Worm (Caenorhabditis elegans): ENCODE measurements around the gene Y26E6A.3.
A peak's percentile ranks its signal among the peaks of the same experiment; 100 is the strongest.

The Y26E6A.3 gene

DNA sequence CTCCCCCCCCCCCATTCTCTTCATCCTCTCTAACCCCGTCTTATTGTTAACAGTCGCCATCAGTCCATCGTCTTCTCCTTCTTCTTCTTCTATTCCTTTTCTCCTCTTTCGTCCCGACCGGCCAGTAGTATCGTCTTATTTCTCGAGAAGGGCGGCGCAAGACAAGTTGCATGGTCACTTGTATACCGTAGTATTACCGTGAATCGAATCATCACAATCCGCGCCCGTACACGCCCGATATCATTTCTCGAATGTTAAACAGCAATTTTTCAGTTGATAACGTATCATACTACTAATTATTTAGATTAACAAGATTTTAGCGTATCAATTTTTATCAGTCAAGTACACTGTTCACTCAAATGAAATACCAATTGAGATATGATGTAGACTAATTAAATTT is 28.2 kb upstream of the Y26E6A.3 start:
- no peak for TF ChIP-seq sea-2 (GFP tag; optimal IDR thresholded peaks at IDR 0.05)
- TF ChIP-seq skn-1 (tag; optimal IDR thresholded peaks at IDR 0.05), result no peak
- peak; percentile 25 for TF ChIP-seq nhr-25 (tag; optimal IDR thresholded peaks at IDR 0.05)
- TF ChIP-seq fos-1 (tag; optimal IDR thresholded peaks at IDR 0.05), result no peak
- TF ChIP-seq nhr-12 (tag; optimal IDR thresholded peaks at IDR 0.05), result no peak
- TF ChIP-seq elt-3 (tag; optimal IDR thresholded peaks at IDR 0.05), result peak; percentile 83 to 98 (median 92)
- no peak for TF ChIP-seq lin-39 (tag; optimal IDR thresholded peaks at IDR 0.05)
- peak; percentile 39 for TF ChIP-seq nhr-23 (tag; optimal IDR thresholded peaks at IDR 0.05)
- TF ChIP-seq nfya-1 (tag; optimal IDR thresholded peaks at IDR 0.05; ENCODE audit: insufficient read depth), result peak; percentile 40
- TF ChIP-seq elt-1 (tag; optimal IDR thresholded peaks at IDR 0.05), result no peak

DNA sequence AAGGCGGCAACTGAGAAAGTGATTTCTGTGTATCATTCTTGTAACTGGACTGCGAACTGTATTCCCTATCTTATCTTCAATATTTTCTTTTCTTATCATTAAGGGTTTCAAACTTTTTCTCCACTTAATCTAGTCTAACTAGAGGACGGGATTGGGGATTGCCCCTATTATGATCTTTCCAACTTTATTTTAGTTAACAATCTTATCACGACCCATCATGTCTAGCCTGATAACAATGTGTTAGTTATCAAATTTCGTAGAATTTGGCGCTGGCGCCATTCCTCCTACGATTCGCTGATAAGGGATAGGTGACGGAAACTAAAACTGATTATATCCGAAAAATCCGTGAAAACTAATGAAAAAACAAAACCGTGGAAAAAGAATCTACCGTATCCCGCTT is 27.6 kb upstream of the Y26E6A.3 start:
- peak; percentile 69 to 99 (median 78) for TF ChIP-seq elt-3 (tag; optimal IDR thresholded peaks at IDR 0.05)
- peak; percentile 66 for TF ChIP-seq R02D3.7 (tag; optimal IDR thresholded peaks at IDR 0.05)
- no peak for TF ChIP-seq ama-1 (optimal IDR thresholded peaks at IDR 0.05)
- no peak for TF ChIP-seq nhr-43 (tag; optimal IDR thresholded peaks at IDR 0.05; ENCODE audit: poor library complexity, severe bottlenecking)
- no peak for TF ChIP-seq nhr-12 (tag; optimal IDR thresholded peaks at IDR 0.05)
- no peak for TF ChIP-seq unc-62 (GFP tag; optimal IDR thresholded peaks at IDR 0.05)
- TF ChIP-seq elt-2 (tag; optimal IDR thresholded peaks at IDR 0.05), result peak; percentile 85
- TF ChIP-seq zag-1 (tag; optimal IDR thresholded peaks at IDR 0.05), result no peak
- peak; percentile 94 for TF ChIP-seq pqm-1 (tag; optimal IDR thresholded peaks at IDR 0.05)

DNA sequence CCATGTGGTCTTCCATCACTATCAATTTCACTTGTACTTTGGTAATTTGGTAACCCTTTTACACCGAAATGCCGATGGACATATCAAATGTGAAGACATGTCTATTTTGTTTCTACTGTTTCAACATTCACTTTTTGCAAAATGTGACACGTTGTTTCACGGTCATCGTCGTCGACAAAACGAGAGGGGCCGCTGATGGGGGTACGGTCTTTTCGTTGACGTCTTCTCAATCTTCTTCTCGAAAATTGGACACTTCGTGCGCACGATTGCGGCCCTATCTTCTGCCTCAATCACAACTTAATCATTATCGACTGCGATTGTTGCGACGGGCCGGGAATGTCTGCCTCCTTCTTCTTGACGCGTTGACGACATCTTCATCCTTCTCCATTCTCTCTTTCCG is 27.0 kb upstream of the Y26E6A.3 start:
- TF ChIP-seq nhr-43 (tag; optimal IDR thresholded peaks at IDR 0.05; ENCODE audit: poor library complexity, severe bottlenecking), result peak; percentile 34
- no peak for TF ChIP-seq jun-1 (tag; optimal IDR thresholded peaks at IDR 0.05)
- no peak for TF ChIP-seq egl-27 (tag; optimal IDR thresholded peaks at IDR 0.05)
- TF ChIP-seq mml-1 (tag; optimal IDR thresholded peaks at IDR 0.05), result no peak
- no peak for TF ChIP-seq tbx-2 (tag; optimal IDR thresholded peaks at IDR 0.05)
- TF ChIP-seq mdl-1 (tag; optimal IDR thresholded peaks at IDR 0.05), result no peak
- TF ChIP-seq nhr-67 (tag; optimal IDR thresholded peaks at IDR 0.05), result no peak
- TF ChIP-seq nhr-23 (tag; optimal IDR thresholded peaks at IDR 0.05), result peak; percentile 26
- no peak for TF ChIP-seq nhr-11 (tag; optimal IDR thresholded peaks at IDR 0.05)
- peak in 2 of 3 experiments; percentile 12 to 59 for TF ChIP-seq elt-3 (tag; optimal IDR thresholded peaks at IDR 0.05)
- TF ChIP-seq ceh-16 (tag; optimal IDR thresholded peaks at IDR 0.05), result no peak
- TF ChIP-seq nhr-25 (tag; optimal IDR thresholded peaks at IDR 0.05), result peak; percentile 30
- TF ChIP-seq lsy-12 (tag; optimal IDR thresholded peaks at IDR 0.05), result peak; percentile 21

DNA sequence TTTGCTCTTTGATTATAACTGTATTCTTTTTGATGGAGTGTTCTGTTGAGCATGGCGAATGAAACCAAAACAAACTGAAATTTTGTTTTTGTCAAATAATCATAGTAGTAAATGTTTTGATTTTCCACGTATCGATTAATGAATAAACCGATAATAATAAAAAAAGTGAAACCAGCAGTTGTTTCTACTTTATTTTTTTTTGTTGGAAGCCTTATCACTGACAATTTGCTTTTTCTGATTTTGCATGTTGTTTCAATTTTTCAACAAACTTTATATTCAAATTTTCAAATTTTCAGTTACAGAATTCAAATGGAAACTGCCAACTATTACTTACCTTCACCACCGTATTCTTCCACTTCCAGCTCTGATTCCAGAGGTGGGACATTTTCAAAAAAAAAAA is 24.8 kb upstream of the Y26E6A.3 start, which contains the start of gene elt-3:
Gene elt-3 (plus strand): TSS at position 301 of the 400 bp plus-strand sequence.
- TF ChIP-seq ZK546.5 (tag; optimal IDR thresholded peaks at IDR 0.05), result no peak
- TF ChIP-seq elt-2 (tag; optimal IDR thresholded peaks at IDR 0.05), result no peak
- TF ChIP-seq egl-27 (tag; optimal IDR thresholded peaks at IDR 0.05), result no peak
- TF ChIP-seq R02D3.7 (tag; optimal IDR thresholded peaks at IDR 0.05), result no peak
- no peak for TF ChIP-seq pqm-1 (tag; optimal IDR thresholded peaks at IDR 0.05)
- no peak for TF ChIP-seq aly-2 (tag; optimal IDR thresholded peaks at IDR 0.05)
- TF ChIP-seq ceh-16 (tag; optimal IDR thresholded peaks at IDR 0.05), result no peak
- no peak for TF ChIP-seq nhr-77 (tag; optimal IDR thresholded peaks at IDR 0.05)
- no peak for TF ChIP-seq ztf-11 (tag; optimal IDR thresholded peaks at IDR 0.05)
- TF ChIP-seq sea-2 (GFP tag; optimal IDR thresholded peaks at IDR 0.05), result no peak
- TF ChIP-seq ama-1 (optimal IDR thresholded peaks at IDR 0.05), result no peak
- TF ChIP-seq nhr-28 (tag; optimal IDR thresholded peaks at IDR 0.05), result no peak
- TF ChIP-seq zag-1 (tag; optimal IDR thresholded peaks at IDR 0.05), result no peak
- no peak for TF ChIP-seq nhr-76 (tag; optimal IDR thresholded peaks at IDR 0.05)
- TF ChIP-seq nhr-11 (tag; optimal IDR thresholded peaks at IDR 0.05), result no peak
- no peak for TF ChIP-seq fos-1 (tag; optimal IDR thresholded peaks at IDR 0.05)
- TF ChIP-seq hmg-11 (tag; optimal IDR thresholded peaks at IDR 0.05), result no peak
- no peak for TF ChIP-seq lin-39 (tag; optimal IDR thresholded peaks at IDR 0.05)
- no peak for TF ChIP-seq jun-1 (tag; optimal IDR thresholded peaks at IDR 0.05)

DNA sequence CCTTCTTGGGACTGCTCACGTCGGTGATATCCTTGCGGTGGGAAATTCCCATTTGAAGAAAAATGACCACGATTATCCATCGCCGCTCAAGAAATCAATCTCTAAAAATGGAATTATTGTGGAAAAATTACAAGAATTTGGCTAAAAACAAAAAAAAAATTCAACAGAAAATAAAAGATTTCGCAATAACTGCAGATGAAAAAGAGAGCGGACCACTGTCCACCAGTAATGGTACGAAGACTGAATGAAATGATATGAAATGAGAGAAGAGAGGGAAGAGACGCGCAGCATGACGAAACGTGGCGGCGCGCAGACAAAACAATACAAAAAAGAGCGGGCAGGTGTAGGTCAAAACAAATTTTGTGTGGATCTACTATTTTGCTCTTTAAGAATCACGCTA is 19.8 kb upstream of the Y26E6A.3 start, which contains the start of gene meg-1:
Gene meg-1 (minus strand): TSS at position 101 of the 400 bp plus-strand sequence.
- TF ChIP-seq hmg-11 (tag; optimal IDR thresholded peaks at IDR 0.05) (no peak), nfya-1 (tag; optimal IDR thresholded peaks at IDR 0.05; ENCODE audit: insufficient read depth) (no peak), aly-2 (tag; optimal IDR thresholded peaks at IDR 0.05) (no peak), fkh-2 (tag; optimal IDR thresholded peaks at IDR 0.05) (no peak), lsy-12 (tag; optimal IDR thresholded peaks at IDR 0.05) (no peak), ceh-9 (tag; optimal IDR thresholded peaks at IDR 0.05) (no peak), ztf-4 (tag; optimal IDR thresholded peaks at IDR 0.05) (no peak), ceh-82 (tag; optimal IDR thresholded peaks at IDR 0.05) (no peak), sea-2 (GFP tag; optimal IDR thresholded peaks at IDR 0.05) (no peak), eor-1 (tag; optimal IDR thresholded peaks at IDR 0.05) (no peak), nhr-237 (tag; optimal IDR thresholded peaks at IDR 0.05) (no peak), snpc-4 (tag; optimal IDR thresholded peaks at IDR 0.05) (no peak), nhr-76 (tag; optimal IDR thresholded peaks at IDR 0.05) (no peak), daf-12 (tag; optimal IDR thresholded peaks at IDR 0.05) (no peak), pha-4 (tag; optimal IDR thresholded peaks at IDR 0.05) (no peak), skn-1 (tag; optimal IDR thresholded peaks at IDR 0.05) (no peak), nhr-11 (tag; optimal IDR thresholded peaks at IDR 0.05) (no peak), nhr-23 (tag; optimal IDR thresholded peaks at IDR 0.05) (no peak), elt-2 (tag; optimal IDR thresholded peaks at IDR 0.05) (no peak), zag-1 (tag; optimal IDR thresholded peaks at IDR 0.05) (no peak)

All from whole organism, L3 larva.